Fruit fly (Drosophila melanogaster) whole organism, wandering third instar larva: ENCODE data around the gene SCCRO4.

Experiments
- Abd-B ChIP-seq: fragments of >200 bp; optimal IDR thresholded peaks from 2 replicates; lab custom pipeline; 2017; ENCODE audit warnings: missing biosample characterization, missing genetic modification characterization
- CG32264 ChIP-seq: fragments of 200-800 bp; sonication (Bioruptor generic); optimal IDR thresholded peaks from 2 replicates; lab custom pipeline; 2016; ENCODE audit warnings: missing biosample characterization, missing genetic modification characterization
- CG9705 ChIP-seq: fragments of 200-800 bp; sonication (Bioruptor generic); optimal IDR thresholded peaks from 2 replicates; lab custom pipeline; 2018; ENCODE audit warnings: missing biosample characterization, mild to moderate bottlenecking, missing genetic modification characterization
- CrebA ChIP-seq: fragments of 200-800 bp; sonication (Bioruptor generic); optimal IDR thresholded peaks from 2 replicates; lab custom pipeline; 2016; ENCODE audit warnings: missing biosample characterization, mild to moderate bottlenecking, missing genetic modification characterization, borderline replicate concordance
- Dfd ChIP-seq: fragments of >200 bp; optimal IDR thresholded peaks from 2 replicates; lab custom pipeline; 2017; ENCODE audit warnings: missing biosample characterization, missing genetic modification characterization
- Dif ChIP-seq: fragments of 200-275, 200-300 bp; sonication (Bioruptor generic); optimal IDR thresholded peaks from 2 replicates; lab custom pipeline; 2018; ENCODE audit warnings: missing biosample characterization, missing genetic modification characterization; ENCODE audit not compliant: partially characterized antibody
- GATAd ChIP-seq: sonication (Bioruptor generic); optimal IDR thresholded peaks from 2 replicates; lab custom pipeline; 2016; ENCODE audit warnings: missing biosample characterization, missing genetic modification characterization
- HLH106 ChIP-seq: fragments of 200-800 bp; optimal IDR thresholded peaks from 3 replicates; lab custom pipeline; 2019; ENCODE audit warnings: missing biosample characterization, mild to moderate bottlenecking, missing genetic modification characterization, moderate library complexity
- Hnf4 ChIP-seq: fragments of 200-800 bp; sonication (Bioruptor generic); optimal IDR thresholded peaks from 2 replicates; lab custom pipeline; 2016; ENCODE audit warnings: missing biosample characterization, mild to moderate bottlenecking, missing genetic modification characterization
- Hr78 ChIP-seq: fragments of >200 bp; optimal IDR thresholded peaks from 2 replicates; lab custom pipeline; 2017; ENCODE audit warnings: missing biosample characterization, missing genetic modification characterization
- Hr83 ChIP-seq: fragments of 200-300 bp; sonication (Bioruptor generic); optimal IDR thresholded peaks from 2 replicates; lab custom pipeline; 2016; ENCODE audit warnings: missing biosample characterization, mild to moderate bottlenecking, missing genetic modification characterization, moderate library complexity; ENCODE audit not compliant: poor library complexity, severe bottlenecking
- Jra ChIP-seq: sonication (Bioruptor generic); optimal IDR thresholded peaks from 2 replicates; lab custom pipeline; 2016; ENCODE audit warnings: missing biosample characterization, missing genetic modification characterization
- Mio ChIP-seq: sonication (Bioruptor generic); optimal IDR thresholded peaks from 2 replicates; lab custom pipeline; 2016; ENCODE audit warnings: missing biosample characterization, missing genetic modification characterization
- Myc ChIP-seq: fragments of >200 bp; optimal IDR thresholded peaks from 2 replicates; lab custom pipeline; 2017
- N ChIP-seq: fragments of >200 bp; optimal IDR thresholded peaks from 2 replicates; lab custom pipeline; 2018; ENCODE audit warnings: missing biosample characterization, missing external identifiers, missing genetic modification characterization
- OdsH ChIP-seq: fragments of 200-800 bp; sonication (Bioruptor generic); optimal IDR thresholded peaks from 2 replicates; lab custom pipeline; 2016; ENCODE audit warnings: missing biosample characterization, mild to moderate bottlenecking, missing genetic modification characterization
- Rel ChIP-seq, 2 experiments: fragments of 200-800 bp; sonication (Bioruptor generic) in 1 of 2; optimal IDR thresholded peaks; 2 replicates in 1 of 2; 3 replicates in 1 of 2; lab custom pipeline; 2016 to 2019; ENCODE audit warnings: mild to moderate bottlenecking in 2 of 2, missing biosample characterization in 2 of 2, missing genetic modification characterization in 2 of 2, moderate library complexity in 1 of 2
- Sp1 ChIP-seq: fragments of 200-800 bp; sonication (Bioruptor generic); optimal IDR thresholded peaks from 3 replicates; lab custom pipeline; 2019; ENCODE audit warnings: missing biosample characterization, mild to moderate bottlenecking, missing genetic modification characterization, moderate library complexity
- Vsx2 ChIP-seq: fragments of 200-300, 225-300 bp; sonication (Bioruptor generic); optimal IDR thresholded peaks from 2 replicates; lab custom pipeline; 2018; ENCODE audit warnings: missing biosample characterization, missing genetic modification characterization; ENCODE audit not compliant: partially characterized antibody
- br ChIP-seq: fragments of 200-800 bp; sonication (Bioruptor generic); optimal IDR thresholded peaks from 2 replicates; lab custom pipeline; 2016; ENCODE audit warnings: missing biosample characterization, missing genetic modification characterization
- brk ChIP-seq: fragments of 200-800 bp; sonication (Bioruptor generic); optimal IDR thresholded peaks from 2 replicates; lab custom pipeline; 2016; ENCODE audit warnings: missing biosample characterization, mild to moderate bottlenecking, missing genetic modification characterization
- dl ChIP-seq, 2 experiments: fragments of 175-275, 200-275 bp in 1 of 2; fragments of 200-275 bp in 1 of 2; sonication (Bioruptor generic); optimal IDR thresholded peaks; lab custom pipeline; 2018; ENCODE audit warnings: mild to moderate bottlenecking in 2 of 2, missing biosample characterization in 2 of 2, missing genetic modification characterization in 2 of 2, moderate library complexity in 2 of 2; ENCODE audit not compliant: partially characterized antibody in 2 of 2, insufficient read depth in 1 of 2
- dmrt93B ChIP-seq: fragments of 200-800 bp; sonication (Bioruptor generic); optimal IDR thresholded peaks from 2 replicates; lab custom pipeline; 2018; ENCODE audit warnings: missing biosample characterization, mild to moderate bottlenecking, missing genetic modification characterization
- dsf ChIP-seq: sonication (Bioruptor generic); optimal IDR thresholded peaks from 2 replicates; lab custom pipeline; 2016; ENCODE audit warnings: missing biosample characterization, missing genetic modification characterization, borderline replicate concordance
- ey ChIP-seq: fragments of 200-800 bp; sonication (Bioruptor generic); optimal IDR thresholded peaks from 2 replicates; lab custom pipeline; 2016; ENCODE audit warnings: missing biosample characterization, missing genetic modification characterization
- foxo ChIP-seq, 2 experiments: fragments of 200-800 bp; sonication (Bioruptor generic); optimal IDR thresholded peaks; 2 replicates in 1 of 2; 3 replicates in 1 of 2; lab custom pipeline; 2016 to 2017; ENCODE audit warnings: missing biosample characterization in 2 of 2, missing genetic modification characterization in 2 of 2
- fru ChIP-seq: fragments of 200-800 bp; sonication (Bioruptor generic); optimal IDR thresholded peaks from 3 replicates; lab custom pipeline; 2016; ENCODE audit warnings: missing biosample characterization, mild to moderate bottlenecking, missing genetic modification characterization
- h ChIP-seq: fragments of 200-800 bp; sonication (Bioruptor generic); optimal IDR thresholded peaks from 3 replicates; lab custom pipeline; 2016; ENCODE audit warnings: missing biosample characterization, mild to moderate bottlenecking, missing genetic modification characterization
- jim ChIP-seq: fragments of 175-275, 200-325 bp; sonication (Bioruptor generic); optimal IDR thresholded peaks from 2 replicates; lab custom pipeline; 2016; ENCODE audit warnings: missing biosample characterization, mild to moderate bottlenecking, missing genetic modification characterization
- lola ChIP-seq: fragments of >200 bp; optimal IDR thresholded peaks from 2 replicates; lab custom pipeline; 2017; ENCODE audit warnings: missing biosample characterization, missing genetic modification characterization
- pan ChIP-seq: fragments of >200 bp; optimal IDR thresholded peaks from 2 replicates; lab custom pipeline; 2017
- psq ChIP-seq: fragments of 200-800 bp; sonication (Bioruptor generic); optimal IDR thresholded peaks from 3 replicates; lab custom pipeline; 2017; ENCODE audit warnings: missing biosample characterization, mild to moderate bottlenecking, missing genetic modification characterization, moderate library complexity
- rgr ChIP-seq: fragments of 200-800 bp; sonication (Bioruptor generic); optimal IDR thresholded peaks from 3 replicates; lab custom pipeline; 2016; ENCODE audit warnings: missing biosample characterization, mild to moderate bottlenecking, missing genetic modification characterization
- sage ChIP-seq: fragments of 200-800 bp; sonication (Bioruptor generic); optimal IDR thresholded peaks from 2 replicates; lab custom pipeline; 2016; ENCODE audit warnings: missing biosample characterization, mild to moderate bottlenecking, missing genetic modification characterization
- sv ChIP-seq: fragments of 200-800 bp; sonication (Bioruptor generic); optimal IDR thresholded peaks from 3 replicates; lab custom pipeline; 2016; ENCODE audit warnings: missing biosample characterization, missing genetic modification characterization
- tai ChIP-seq: sonication (Bioruptor generic); optimal IDR thresholded peaks from 2 replicates; lab custom pipeline; 2016; ENCODE audit warnings: missing biosample characterization, missing genetic modification characterization
- usp ChIP-seq: fragments of >200 bp; optimal IDR thresholded peaks from 2 replicates; lab custom pipeline; 2017; ENCODE audit warnings: missing biosample characterization, missing genetic modification characterization
- woc ChIP-seq: sonication (Bioruptor generic); optimal IDR thresholded peaks from 2 replicates; lab custom pipeline; 2016; ENCODE audit warnings: missing biosample characterization, mild to moderate bottlenecking, missing genetic modification characterization

Gene SCCRO4

DNA sequence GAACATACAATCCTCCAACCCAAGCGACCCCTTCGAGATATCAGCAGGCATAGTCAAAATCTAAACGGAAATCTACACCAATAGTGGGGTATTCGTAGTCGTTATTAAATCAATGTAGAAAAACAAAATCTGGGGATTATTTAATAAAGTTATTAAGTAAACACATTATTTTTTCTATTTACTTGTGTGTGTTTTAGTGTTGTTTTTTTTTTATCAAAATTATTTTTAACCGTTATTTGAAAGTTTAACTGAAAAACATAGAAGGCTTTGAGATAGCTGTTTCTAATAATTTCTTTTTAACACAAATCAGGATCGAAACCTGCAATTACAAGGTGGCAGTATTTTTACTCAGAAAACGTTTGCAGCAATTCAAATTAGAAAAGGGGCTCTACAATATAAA is 10.1 kb downstream of the SCCRO4 start, which contains the start of gene polo:
Gene polo (plus strand): TSS at position 301 of the 400 bp plus-strand sequence.
- TF ChIP-seq Dfd (GFP tag; lab: Kevin White, UChicago): no peak
- no peak for TF ChIP-seq br (GFP tag; lab: Kevin White, UChicago)
- TF ChIP-seq pan (lab: Kevin White, UChicago): no peak
- no peak for TF ChIP-seq Sp1 (GFP tag; lab: Kevin White, UChicago)
- no peak for TF ChIP-seq sage (GFP tag; lab: Kevin White, UChicago)
- no peak for TF ChIP-seq rgr (GFP tag; lab: Kevin White, UChicago)
- TF ChIP-seq Vsx2 (GFP tag; lab: Kevin White, UChicago): no peak

- TF ChIP-seq Dfd (GFP tag; lab: Kevin White, UChicago) (no peak), N (GFP tag; lab: Kevin White, UChicago) (no peak), GATAd (GFP tag; lab: Kevin White, UChicago) (no peak), sage (GFP tag; lab: Kevin White, UChicago) (no peak), Hr78 (no peak), Hnf4 (GFP tag; lab: Kevin White, UChicago) (peak; percentile 57), tai (no peak), Hr83 (GFP tag; lab: Kevin White, UChicago) (peak; percentile 38), CG32264 (GFP tag; lab: Kevin White, UChicago) (no peak), sv (GFP tag; lab: Kevin White, UChicago) (peak; percentile 43), Dif (GFP tag; lab: Kevin White, UChicago) (no peak), Jra (GFP tag; lab: Kevin White, UChicago) (no peak), Myc (lab: Kevin White, UChicago) (peak; percentile 39), pan (lab: Kevin White, UChicago) (no peak), jim (GFP tag; lab: Kevin White, UChicago) (no peak), Abd-B (GFP tag; lab: Kevin White, UChicago) (no peak), fru (GFP tag; lab: Kevin White, UChicago) (no peak), dsf (GFP tag; lab: Kevin White, UChicago) (no peak), Vsx2 (GFP tag; lab: Kevin White, UChicago) (no peak), brk (GFP tag; lab: Kevin White, UChicago) (no peak), OdsH (GFP tag; lab: Kevin White, UChicago) (no peak), CG9705 (GFP tag; lab: Kevin White, UChicago) (peak; percentile 18), br (GFP tag; lab: Kevin White, UChicago) (no peak), Mio (no peak), dmrt93B (GFP tag; lab: Kevin White, UChicago) (no peak), rgr (GFP tag; lab: Kevin White, UChicago) (peak; percentile 66), foxo (GFP tag; optimal IDR thresholded peaks at IDR 0.05; lab: Kevin White, UChicago) (peak in 1 of 2 experiments; percentile 53), woc (GFP tag; lab: Kevin White, UChicago) (no peak), ey (no peak), HLH106 (peak; percentile 23), dl (GFP tag; optimal IDR thresholded peaks at IDR 0.05; lab: Kevin White, UChicago; ENCODE audit: insufficient read depth in 1 of 2, partially characterized antibody in 2 of 2) (peak in 1 of 2 experiments; percentile 19), CrebA (GFP tag; lab: Kevin White, UChicago) (no peak), usp (GFP tag; lab: Kevin White, UChicago) (no peak), psq (peak; percentile 54), Sp1 (GFP tag; lab: Kevin White, UChicago) (no peak), h (no peak), lola (GFP tag; lab: Kevin White, UChicago) (no peak), Rel (GFP tag; optimal IDR thresholded peaks at IDR 0.05; lab: Kevin White, UChicago) (no peak), Rel (tag; optimal IDR thresholded peaks at IDR 0.05; lab: Kevin White, UChicago) (peak; percentile 33)
- TF ChIP-seq, all 38 proteins: peak for 11
Observed at dm6 chr3L:20309758-20310733, 10.8 kb downstream of the SCCRO4 start.
